Fruit fly (Drosophila melanogaster) whole organism, pupa: ENCODE results near the gene natalisin.

ENCODE experiments used
- CG10348 ChIP-seq: fragments of 200-800 bp; sonication (Bioruptor generic); IDR thresholded peaks from 2 replicates; pipeline ENCODE4 v1.3.6; 2022; ENCODE audit warnings: missing biosample characterization, missing genetic modification characterization
- CG12605 ChIP-seq: fragments of 200-800 bp; sonication (Bioruptor generic); IDR thresholded peaks from 2 replicates; pipeline ENCODE4 v1.3.6; 2022; ENCODE audit warnings: missing biosample characterization, missing genetic modification characterization
- CG13204 ChIP-seq: fragments of 200-800 bp; sonication (Bioruptor generic); optimal IDR thresholded peaks from 2 replicates; lab custom pipeline; 2018; ENCODE audit warnings: missing biosample characterization, mild to moderate bottlenecking, missing genetic modification characterization, moderate library complexity
- CG14655 ChIP-seq: fragments of 200-800 bp; sonication (Bioruptor generic); optimal IDR thresholded peaks from 3 replicates; lab custom pipeline; 2017; ENCODE audit warnings: mild to moderate bottlenecking, missing biosample characterization, missing genetic modification reagents, missing genetic modification characterization
- CG15710 ChIP-seq: fragments of 200-800 bp; sonication (Bioruptor generic); optimal IDR thresholded peaks from 2 replicates; lab custom pipeline; 2018; ENCODE audit warnings: missing biosample characterization, mild to moderate bottlenecking, missing genetic modification characterization, moderate library complexity
- CG17806 ChIP-seq: fragments of 200-800 bp; sonication (Bioruptor generic); optimal IDR thresholded peaks from 2 replicates; lab custom pipeline; 2018; ENCODE audit warnings: missing biosample characterization, mild to moderate bottlenecking, missing genetic modification characterization, moderate library complexity
- CG32121 ChIP-seq: fragments of 200-800 bp; sonication (Bioruptor generic); IDR thresholded peaks from 2 replicates; pipeline ENCODE4 v1.3.6; 2022; ENCODE audit warnings: missing biosample characterization, missing genetic modification characterization
- CG34367 ChIP-seq: fragments of 200-800 bp; sonication (Bioruptor generic); optimal IDR thresholded peaks from 2 replicates; lab custom pipeline; 2018; ENCODE audit warnings: missing biosample characterization, mild to moderate bottlenecking, missing genetic modification characterization
- CG4496 ChIP-seq: fragments of 200-800 bp; sonication (Bioruptor generic); IDR thresholded peaks from 3 replicates; pipeline ENCODE4 v1.3.6; 2022; ENCODE audit warnings: missing biosample characterization, missing genetic modification characterization
- CG8159 ChIP-seq: fragments of 200-800 bp; sonication (Bioruptor generic); optimal IDR thresholded peaks from 3 replicates; lab custom pipeline; 2018; ENCODE audit warnings: missing biosample characterization, mild to moderate bottlenecking, missing genetic modification characterization, moderate library complexity
- CG8301 ChIP-seq: fragments of 200-800 bp; sonication (Bioruptor generic); optimal IDR thresholded peaks from 2 replicates; lab custom pipeline; 2018; ENCODE audit warnings: missing biosample characterization, mild to moderate bottlenecking, missing genetic modification characterization
- CG9948 ChIP-seq: fragments of 200-800 bp; sonication (Bioruptor generic); optimal IDR thresholded peaks from 2 replicates; lab custom pipeline; 2018; ENCODE audit warnings: missing biosample characterization, mild to moderate bottlenecking, missing genetic modification characterization, moderate library complexity
- D1 ChIP-seq: fragments of 200-800 bp; sonication (Bioruptor generic); optimal IDR thresholded peaks from 2 replicates; lab custom pipeline; 2018; ENCODE audit warnings: missing biosample characterization, mild to moderate bottlenecking, missing genetic modification characterization, moderate library complexity
- EcR ChIP-seq: fragments of 200-800 bp; sonication (Bioruptor generic); optimal IDR thresholded peaks from 3 replicates; lab custom pipeline; 2019; ENCODE audit warnings: missing biosample characterization, missing genetic modification characterization, mild to moderate bottlenecking, moderate library complexity, missing genetic modification reagents
- Ets98B ChIP-seq: fragments of 200-800 bp; sonication (Bioruptor generic); IDR thresholded peaks from 2 replicates; pipeline ENCODE4 v1.3.6; 2022; ENCODE audit warnings: missing biosample characterization, missing genetic modification characterization
- Pif1A ChIP-seq: fragments of 200-800 bp; sonication (Bioruptor generic); optimal IDR thresholded peaks from 3 replicates; lab custom pipeline; 2016; ENCODE audit warnings: missing biosample characterization, missing genetic modification characterization
- Pif1B ChIP-seq: fragments of 200-800 bp; sonication (Bioruptor generic); optimal IDR thresholded peaks from 3 replicates; lab custom pipeline; 2016; ENCODE audit warnings: missing biosample characterization, missing genetic modification characterization
- Snoo ChIP-seq: fragments of 200-800 bp; sonication (Bioruptor generic); optimal IDR thresholded peaks from 3 replicates; lab custom pipeline; 2017; ENCODE audit warnings: missing biosample characterization, mild to moderate bottlenecking, missing genetic modification characterization, inconsistent platforms
- fd96Ca ChIP-seq: fragments of 200-800 bp; sonication (Bioruptor generic); IDR thresholded peaks from 3 replicates; pipeline ENCODE4 v1.3.6; 2022; ENCODE audit warnings: missing biosample characterization, missing genetic modification characterization
- gl ChIP-seq: fragments of 200-800 bp; sonication (Bioruptor generic); optimal IDR thresholded peaks from 2 replicates; lab custom pipeline; 2018; ENCODE audit warnings: missing biosample characterization, mild to moderate bottlenecking, missing genetic modification characterization
- rn ChIP-seq: fragments of 200-800 bp; sonication (Bioruptor generic); IDR thresholded peaks from 2 replicates; pipeline ENCODE4 v1.3.6; 2022; ENCODE audit warnings: missing biosample characterization, missing genetic modification characterization

natalisin gene

dm6 chr3R:14397927-14398326, 20.5 kb upstream of the natalisin start:
- no peak for TF ChIP-seq CG4496 (GFP tag; lab: Robert Waterston, UW)
- no peak for TF ChIP-seq gl
- TF ChIP-seq Pif1A (GFP tag; lab: Kevin White, UChicago) = no peak
- TF ChIP-seq CG8159 (tag; lab: Kevin White, UChicago) = peak; percentile 46
- TF ChIP-seq CG17806 (tag; lab: Kevin White, UChicago) = peak; percentile 4
- no peak for TF ChIP-seq EcR (GFP tag; lab: Kevin White, UChicago)
- peak; percentile 15 for TF ChIP-seq Snoo (tag; lab: Kevin White, UChicago)

- TF ChIP-seq gl (no peak), EcR (GFP tag; lab: Kevin White, UChicago) (no peak), fd96Ca (GFP tag; lab: Robert Waterston, UW) (no peak), rn (GFP tag; lab: Robert Waterston, UW) (no peak), CG9948 (tag; lab: Kevin White, UChicago) (no peak), CG12605 (no peak), CG10348 (GFP tag; lab: Robert Waterston, UW) (no peak), Pif1B (GFP tag; lab: Kevin White, UChicago) (no peak), CG13204 (GFP tag; lab: Kevin White, UChicago) (no peak), CG15710 (no peak), CG14655 (GFP tag; lab: Kevin White, UChicago) (no peak)
Measured at dm6 chr3R:14398620-14399019, 19.8 kb upstream of the natalisin start.

DNA sequence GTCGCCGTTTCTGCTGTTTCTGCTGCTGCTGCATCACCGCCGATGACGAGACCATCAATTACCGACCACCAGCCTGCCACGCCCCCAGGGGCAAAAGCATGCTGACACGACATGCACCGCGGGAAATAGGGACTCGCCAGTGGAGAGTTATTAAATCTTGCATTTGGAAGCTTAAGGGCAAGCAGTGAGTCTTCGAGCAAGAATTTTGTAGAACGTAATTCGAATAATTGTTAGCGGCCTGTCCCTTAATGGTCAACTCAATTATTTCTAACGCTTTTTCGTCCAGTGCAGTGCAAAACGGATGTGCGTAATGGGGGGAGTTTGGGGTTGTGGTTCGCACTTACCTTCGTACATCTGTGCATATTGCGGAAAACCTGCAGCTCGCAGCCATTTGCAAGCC, 19.0 kb upstream of the natalisin start:
- TF ChIP-seq CG9948 (tag; lab: Kevin White, UChicago) (no peak), CG14655 (GFP tag; lab: Kevin White, UChicago) (peak; percentile 23), Pif1B (GFP tag; lab: Kevin White, UChicago) (peak; percentile 3), CG4496 (GFP tag; lab: Robert Waterston, UW) (0 out of 3 replicates have a peak, but pooled peaks have one; percentile 11), gl (no peak), fd96Ca (GFP tag; lab: Robert Waterston, UW) (peak; percentile 32; the same call in 2 of the 3 replicates), CG8159 (tag; lab: Kevin White, UChicago) (peak; percentile 49), EcR (GFP tag; lab: Kevin White, UChicago) (no peak), CG15710 (no peak), CG17806 (tag; lab: Kevin White, UChicago) (peak; percentile 57), rn (GFP tag; lab: Robert Waterston, UW) (no peak), Pif1A (GFP tag; lab: Kevin White, UChicago) (peak; percentile 39), Ets98B (GFP tag; lab: Robert Waterston, UW) (peak; percentile 22; the same call in 1 of the 2 replicates), Snoo (tag; lab: Kevin White, UChicago) (no peak)
- TF ChIP-seq, all 21 proteins: peak for 8

DNA sequence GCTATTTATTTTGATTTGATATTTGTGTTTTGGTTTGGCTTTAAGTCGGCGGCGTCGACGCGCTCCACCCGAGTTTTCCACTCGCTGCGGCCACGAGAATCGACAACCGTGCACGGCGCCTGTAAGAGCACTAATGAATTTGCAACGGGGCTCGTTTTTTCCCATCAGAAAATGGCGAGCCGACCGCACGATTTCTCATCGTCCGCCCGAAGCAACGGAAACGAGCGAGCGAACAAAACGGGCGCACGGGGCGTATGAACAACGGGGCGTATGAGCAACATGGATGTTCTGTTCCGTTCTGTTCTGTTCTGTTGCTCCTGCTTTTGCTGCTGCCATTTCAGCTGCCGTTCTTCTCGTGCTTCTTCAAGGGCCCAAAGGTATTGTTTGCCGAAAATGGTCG, 13.1 kb upstream of the natalisin start:
- TF ChIP-seq CG4496 (GFP tag; lab: Robert Waterston, UW) = peak; percentile 85
- TF ChIP-seq rn (GFP tag; lab: Robert Waterston, UW) = 0 out of 2 replicates have a peak, but pooled peaks have one; percentile 10
- 0 out of 2 replicates have a peak, but pooled peaks have one; percentile 23 for TF ChIP-seq CG12605
- TF ChIP-seq CG17806 (tag; lab: Kevin White, UChicago) = no peak
- TF ChIP-seq Ets98B (GFP tag; lab: Robert Waterston, UW) = peak; percentile 31; the same call in 1 of the 2 replicates
- no peak for TF ChIP-seq gl
- TF ChIP-seq, all 21 proteins: peak for 4

DNA sequence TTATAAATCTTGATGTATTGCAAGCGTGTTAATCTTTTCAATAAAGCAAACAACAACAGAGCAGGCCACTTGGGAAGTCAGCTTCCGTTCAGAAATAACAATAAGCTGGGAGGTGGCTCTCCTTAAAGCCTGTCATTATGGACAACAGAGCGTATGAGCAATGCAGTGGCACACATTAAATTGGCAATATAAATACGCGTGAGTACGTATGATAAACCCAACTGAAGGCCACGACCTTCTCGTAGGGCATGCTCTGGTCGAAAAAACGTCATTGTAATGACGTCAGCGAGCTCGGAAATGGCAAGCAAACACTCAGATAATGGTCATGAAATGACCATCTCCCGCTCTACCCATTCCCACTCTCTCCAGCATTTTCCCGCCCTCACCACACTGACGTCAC, 11.7 kb upstream of the natalisin start:
- no peak for TF ChIP-seq CG8159 (tag; lab: Kevin White, UChicago)
- no peak for TF ChIP-seq CG34367 (tag; lab: Kevin White, UChicago)
- no peak for TF ChIP-seq rn (GFP tag; lab: Robert Waterston, UW)
- TF ChIP-seq gl = no peak
- TF ChIP-seq CG32121 (GFP tag; lab: Robert Waterston, UW) = no peak

DNA sequence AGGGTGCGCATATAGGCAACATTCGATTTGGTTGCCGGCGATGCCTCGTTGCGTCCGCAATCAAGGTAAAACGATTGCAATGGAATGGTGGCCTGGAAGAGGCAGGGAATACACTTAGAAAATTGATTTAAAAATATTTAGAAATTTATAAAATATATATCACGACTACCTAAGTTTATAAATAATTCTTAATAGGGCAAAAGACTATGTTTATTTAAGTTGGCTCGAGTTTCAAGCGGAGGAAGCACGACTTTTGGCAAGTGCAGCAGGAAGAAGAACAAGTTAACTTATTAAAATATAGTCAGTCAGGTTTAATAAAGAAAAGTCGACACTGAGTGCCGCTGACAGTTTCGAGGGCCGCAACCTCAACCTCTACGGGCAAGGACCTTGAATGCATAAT, 8.0 kb upstream of the natalisin start:
- TF ChIP-seq Pif1A (GFP tag; lab: Kevin White, UChicago) (no peak), CG34367 (tag; lab: Kevin White, UChicago) (peak; percentile 39), EcR (GFP tag; lab: Kevin White, UChicago) (peak; percentile 36), CG32121 (GFP tag; lab: Robert Waterston, UW) (no peak), Ets98B (GFP tag; lab: Robert Waterston, UW) (no peak), CG9948 (tag; lab: Kevin White, UChicago) (peak; percentile 51), CG17806 (tag; lab: Kevin White, UChicago) (peak; percentile 52), Pif1B (GFP tag; lab: Kevin White, UChicago) (peak; percentile 11), CG15710 (peak; percentile 62), CG8159 (tag; lab: Kevin White, UChicago) (peak; percentile 59), Snoo (tag; lab: Kevin White, UChicago) (no peak)

dm6 chr3R:14413406-14414043, 4.9 kb upstream of the natalisin start:
- TF ChIP-seq CG15710 (peak; percentile 93), Snoo (tag; lab: Kevin White, UChicago) (peak; percentile 92), Ets98B (GFP tag; lab: Robert Waterston, UW) (peak; percentile 75), CG9948 (tag; lab: Kevin White, UChicago) (peak; percentile 93), CG17806 (tag; lab: Kevin White, UChicago) (peak; percentile 94), fd96Ca (GFP tag; lab: Robert Waterston, UW) (peak; percentile 83), CG13204 (GFP tag; lab: Kevin White, UChicago) (peak; percentile 89), CG10348 (GFP tag; lab: Robert Waterston, UW) (no peak), rn (GFP tag; lab: Robert Waterston, UW) (peak; percentile 83), gl (peak; percentile 89), CG14655 (GFP tag; lab: Kevin White, UChicago) (peak; percentile 84), CG4496 (GFP tag; lab: Robert Waterston, UW) (peak; percentile 91), CG12605 (peak; percentile 66), CG8301 (tag; lab: Kevin White, UChicago) (peak; percentile 76), CG8159 (tag; lab: Kevin White, UChicago) (peak; percentile 93), EcR (GFP tag; lab: Kevin White, UChicago) (peak; percentile 40), D1 (peak; percentile 73), CG34367 (tag; lab: Kevin White, UChicago) (peak; percentile 94), Pif1A (GFP tag; lab: Kevin White, UChicago) (peak; percentile 88), CG32121 (GFP tag; lab: Robert Waterston, UW) (peak; percentile 52; the same call in 1 of the 2 replicates), Pif1B (GFP tag; lab: Kevin White, UChicago) (peak; percentile 85)
